Fruit fly (Drosophila melanogaster) Kc167 (cell line): ENCODE results near the gene CG5421.

Experiments
- h ChIP-seq: fragments of >200 bp; optimal IDR thresholded peaks from 3 replicates; lab custom pipeline; 2018; ENCODE audit warnings: missing external identifiers
- psq ChIP-seq: fragments of >200 bp; optimal IDR thresholded peaks from 2 replicates; lab custom pipeline; 2017; ENCODE audit warnings: missing external identifiers

DNA sequence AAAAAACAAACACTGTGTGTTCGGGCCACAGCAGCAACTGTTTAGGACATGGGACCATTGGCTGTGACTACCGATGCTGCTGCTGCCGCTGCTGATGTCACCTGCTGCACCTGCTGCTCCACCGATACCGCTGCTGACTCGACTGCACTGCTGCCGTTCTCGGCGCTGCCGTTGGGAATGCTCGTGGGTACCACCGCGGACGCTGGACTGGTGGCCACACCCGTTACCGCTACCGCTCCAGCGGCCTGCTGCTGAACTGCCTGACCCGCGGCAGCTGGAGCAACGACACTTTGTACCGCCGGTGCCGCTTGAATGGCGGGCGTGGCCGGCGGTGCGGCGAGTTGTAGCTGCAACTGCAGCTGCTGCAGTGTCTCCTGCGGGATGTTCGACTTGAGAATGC is 9.8 kb upstream of the CG5421 start:
- no peak for TF ChIP-seq psq (lab: Kevin White, UChicago)
- TF ChIP-seq h: no peak
